Fruit fly (Drosophila melanogaster): ENCODE measurements around the gene Sptz.

DNA sequence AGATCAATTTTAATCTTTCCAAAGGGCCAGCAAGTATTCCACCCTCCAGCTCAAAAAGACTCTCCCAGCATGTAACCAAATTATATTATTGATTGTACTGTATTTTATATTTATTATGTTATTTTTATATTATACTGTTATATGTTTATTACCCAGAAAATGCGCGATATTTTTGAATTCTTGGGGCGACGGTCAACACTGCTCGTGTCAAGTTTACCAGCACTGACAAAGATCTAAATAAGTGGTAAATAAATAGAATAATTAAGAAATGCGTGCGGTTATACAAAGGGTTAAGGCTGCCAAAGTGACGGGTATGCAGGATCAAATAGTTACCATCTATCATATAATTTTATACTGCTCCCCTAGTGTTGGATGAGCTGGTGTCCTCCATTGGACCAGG is 7.9 kb downstream of the Sptz start, which contains the start of gene Dtd:
- TF ChIP-seq Mnt (GFP tag; optimal IDR thresholded peaks at IDR 0.05) (peak; percentile 44), kay (GFP tag; ENCODE audit: borderline replicate concordance) (no peak), CG14711 (tag; optimal IDR thresholded peaks at IDR 0.05) (peak; percentile 43), CG7101 (tag; optimal IDR thresholded peaks at IDR 0.05) (peak; percentile 58), CG5204 (GFP tag; optimal IDR thresholded peaks at IDR 0.05) (no peak), CG7045 (GFP tag; optimal IDR thresholded peaks at IDR 0.05) (no peak)
